Worm (Caenorhabditis elegans) whole organism, L4 larva: Measurements from ENCODE around the gene nspc-20.

Experiments
- F10B5.3 ChIP-seq: sonication (generic microtip); optimal IDR thresholded peaks from 2 replicates; lab custom pipeline; 2016; ENCODE audit warnings: mild to moderate bottlenecking, missing genetic modification characterization, missing compliant biosample characterization
- F37D6.2 ChIP-seq: sonication (generic microtip); optimal IDR thresholded peaks from 2 replicates; lab custom pipeline; 2016; ENCODE audit warnings: mild to moderate bottlenecking, missing genetic modification characterization, missing compliant biosample characterization
- F44E2.7 ChIP-seq: fragments of 200-800 bp; sonication (Bioruptor generic); IDR thresholded peaks from 2 replicates; pipeline ENCODE4 v2.1.2; 2022; ENCODE audit warnings: missing genetic modification characterization, missing compliant biosample characterization
- T20F7.1 ChIP-seq: fragments of 200-800 bp; sonication (Bioruptor generic); optimal IDR thresholded peaks from 2 replicates; lab custom pipeline; 2018; ENCODE audit warnings: mild to moderate bottlenecking, missing genetic modification characterization, missing compliant biosample characterization
- Y105C5A.15 ChIP-seq: fragments of 200-800 bp; sonication (Bioruptor generic); IDR thresholded peaks from 2 replicates; pipeline ENCODE4 v1.3.6; 2022; ENCODE audit warnings: missing genetic modification characterization, missing compliant biosample characterization
- ZK337.2 ChIP-seq: fragments of 200-800 bp; sonication (Bioruptor generic); IDR thresholded peaks from 2 replicates; pipeline ENCODE4 v1.3.6; 2022; ENCODE audit warnings: missing genetic modification reagents, missing genetic modification characterization, missing compliant biosample characterization
- ZK546.5 ChIP-seq, 2 experiments: sonication (generic microtip); optimal IDR thresholded peaks; 2 replicates each; lab custom pipeline; 2017; ENCODE audit warnings: missing biosample characterization in 2 of 2, missing genetic modification characterization in 2 of 2
- aha-1 ChIP-seq: fragments of 150-350 bp; peaks from one replicate; lab custom pipeline; 2014; ENCODE audit warnings: missing biosample characterization, missing genetic modification characterization
- arid-1 ChIP-seq: fragments of 200-800 bp; sonication (Bioruptor generic); conservative IDR thresholded peaks from 2 replicates; pipeline ENCODE4 v1.3.6; 2022; ENCODE audit warnings: missing genetic modification reagents, missing genetic modification characterization, missing compliant biosample characterization
- ceh-20 ChIP-seq: fragments of 200-800 bp; sonication (Bioruptor generic); IDR thresholded peaks from 2 replicates; pipeline ENCODE4 v1.3.6; 2022; ENCODE audit warnings: missing genetic modification reagents, missing genetic modification characterization, missing compliant biosample characterization
- ceh-28 ChIP-seq: fragments of 150-350 bp; optimal IDR thresholded peaks from 2 replicates; lab custom pipeline; 2014; ENCODE audit warnings: missing biosample characterization, missing genetic modification reagents, missing genetic modification characterization
- ceh-62 ChIP-seq: sonication (generic microtip); optimal IDR thresholded peaks from 2 replicates; lab custom pipeline; 2017; ENCODE audit warnings: missing biosample characterization, missing genetic modification characterization
- ceh-82 ChIP-seq: sonication (generic microtip); optimal IDR thresholded peaks from 2 replicates; lab custom pipeline; 2017; ENCODE audit warnings: missing biosample characterization, missing genetic modification characterization
- ctbp-1 ChIP-seq: fragments of 200-800 bp; sonication (Bioruptor generic); IDR thresholded peaks from 2 replicates; pipeline ENCODE4 v1.3.6; 2022; ENCODE audit warnings: missing genetic modification reagents, missing genetic modification characterization, missing compliant biosample characterization
- daf-16 ChIP-seq, 3 experiments: sonication (generic microtip); optimal IDR thresholded peaks; 2 replicates each; lab custom pipeline; 2016 to 2017; ENCODE audit warnings: missing genetic modification characterization in 3 of 3, missing genetic modification reagents in 3 of 3, mild to moderate bottlenecking in 2 of 3, missing compliant biosample characterization in 2 of 3, missing biosample characterization in 1 of 3, moderate library complexity in 1 of 3
- dmd-6 ChIP-seq: fragments of 200-800 bp; sonication (Bioruptor generic); IDR thresholded peaks from 2 replicates; pipeline ENCODE4 v1.3.6; 2022; ENCODE audit warnings: missing genetic modification reagents, missing genetic modification characterization, missing compliant biosample characterization
- dmd-8 ChIP-seq: fragments of 200-800 bp; sonication (Bioruptor generic); IDR thresholded peaks from 2 replicates; pipeline ENCODE4 v1.3.6; 2022; ENCODE audit warnings: missing genetic modification characterization, missing compliant biosample characterization
- dmd-9 ChIP-seq: fragments of 200-800 bp; sonication (Bioruptor generic); IDR thresholded peaks from 2 replicates; pipeline ENCODE4 v1.3.6; 2022; ENCODE audit warnings: missing genetic modification reagents, missing genetic modification characterization, missing compliant biosample characterization
- dpl-1 ChIP-seq: fragments of 150-350 bp; optimal IDR thresholded peaks from 2 replicates; lab custom pipeline; 2014; ENCODE audit warnings: missing biosample characterization, missing genetic modification reagents, missing genetic modification characterization
- duxl-1 ChIP-seq: sonication (generic microtip); optimal IDR thresholded peaks from 2 replicates; lab custom pipeline; 2016; ENCODE audit warnings: mild to moderate bottlenecking, missing genetic modification characterization, moderate library complexity, missing compliant biosample characterization; ENCODE audit not compliant: poor library complexity
- dve-1 ChIP-seq: sonication (generic microtip); optimal IDR thresholded peaks from 2 replicates; lab custom pipeline; 2017; ENCODE audit warnings: antibody characterized with exemption, mild to moderate bottlenecking, missing genetic modification characterization, missing compliant biosample characterization; ENCODE audit not compliant: insufficient read depth
- fos-1 ChIP-seq: fragments of 150-350 bp; optimal IDR thresholded peaks from 2 replicates; lab custom pipeline; 2014; ENCODE audit warnings: missing biosample characterization, missing genetic modification characterization
- hif-1 ChIP-seq, 2 experiments: sonication (generic microtip); optimal IDR thresholded peaks; 2 replicates each; lab custom pipeline; 2016 to 2017; ENCODE audit warnings: missing compliant biosample characterization in 2 of 2, missing genetic modification characterization in 2 of 2, missing genetic modification reagents in 2 of 2, missing genotype in 2 of 2, mild to moderate bottlenecking in 1 of 2
- hlh-11 ChIP-seq: fragments of 200-800 bp; sonication (Bioruptor generic); optimal IDR thresholded peaks from 2 replicates; lab custom pipeline; 2018; ENCODE audit warnings: mild to moderate bottlenecking, missing genetic modification characterization, missing compliant biosample characterization
- lin-1 ChIP-seq: fragments of 200-800 bp; sonication (Bioruptor generic); IDR thresholded peaks from 2 replicates; pipeline ENCODE4 v1.3.6; 2022; ENCODE audit warnings: missing genetic modification reagents, missing genetic modification characterization, missing compliant biosample characterization
- lin-15B ChIP-seq: fragments of 150-350 bp; sonication (generic microtip); optimal IDR thresholded peaks from 3 replicates; lab custom pipeline; 2014; ENCODE audit warnings: missing biosample characterization, missing genetic modification characterization
- lin-39 ChIP-seq: fragments of 150-350 bp; optimal IDR thresholded peaks from 2 replicates; lab custom pipeline; 2014; ENCODE audit warnings: missing biosample characterization, missing genetic modification reagents, missing genetic modification characterization
- lir-3 ChIP-seq: sonication (generic microtip); optimal IDR thresholded peaks from 2 replicates; lab custom pipeline; 2016; ENCODE audit warnings: mild to moderate bottlenecking, missing genetic modification characterization, missing compliant biosample characterization
- mdt-29 ChIP-seq: fragments of 200-800 bp; sonication (Bioruptor generic); IDR thresholded peaks from 2 replicates; pipeline ENCODE4 v1.3.6; 2022; ENCODE audit warnings: missing genetic modification reagents, missing genetic modification characterization, missing compliant biosample characterization
- mes-2 ChIP-seq: sonication (generic microtip); optimal IDR thresholded peaks from 2 replicates; lab custom pipeline; 2016; ENCODE audit warnings: missing genotype, mild to moderate bottlenecking, missing genetic modification characterization, missing compliant biosample characterization; ENCODE audit not compliant: poor library complexity, severe bottlenecking
- nhr-10 ChIP-seq: fragments of 150-350 bp; optimal IDR thresholded peaks from 2 replicates; lab custom pipeline; 2014; ENCODE audit warnings: missing biosample characterization, missing genetic modification characterization
- nhr-102 ChIP-seq: sonication (generic microtip); optimal IDR thresholded peaks from 2 replicates; lab custom pipeline; 2016; ENCODE audit warnings: mild to moderate bottlenecking, missing genetic modification characterization, moderate library complexity, missing compliant biosample characterization
- nhr-11 ChIP-seq: fragments of 150-350 bp; optimal IDR thresholded peaks from 2 replicates; lab custom pipeline; 2014; ENCODE audit warnings: missing biosample characterization, missing genetic modification characterization
- nhr-28 ChIP-seq: fragments of 150-350 bp; optimal IDR thresholded peaks from 2 replicates; lab custom pipeline; 2014; ENCODE audit warnings: missing biosample characterization, missing genetic modification characterization
- nhr-48 ChIP-seq: sonication (generic microtip); optimal IDR thresholded peaks from 2 replicates; lab custom pipeline; 2016; ENCODE audit warnings: mild to moderate bottlenecking, missing genetic modification characterization, missing compliant biosample characterization
- nhr-76 ChIP-seq: fragments of 150-350 bp; optimal IDR thresholded peaks from 2 replicates; lab custom pipeline; 2014; ENCODE audit warnings: missing biosample characterization, missing genetic modification characterization
- pha-4 ChIP-seq, 2 experiments: fragments of 150-350 bp in 1 of 2; fragments of 200-800 bp in 1 of 2; sonication (Bioruptor generic) in 1 of 2; IDR thresholded peaks in 1 of 2; optimal IDR thresholded peaks in 1 of 2; 2 replicates each; pipeline versions ENCODE4 v1.3.6 to Lab custom; 2014 to 2022; ENCODE audit warnings: missing genetic modification characterization in 2 of 2, missing genetic modification reagents in 2 of 2, missing biosample characterization in 1 of 2, missing compliant biosample characterization in 1 of 2
- pqm-1 ChIP-seq: sonication (generic microtip); optimal IDR thresholded peaks from 2 replicates; lab custom pipeline; 2017; ENCODE audit warnings: missing biosample characterization, missing genetic modification characterization
- rbr-2 ChIP-seq: sonication (generic microtip); optimal IDR thresholded peaks from 2 replicates; lab custom pipeline; 2016; ENCODE audit warnings: missing genotype, missing genetic modification characterization, missing compliant biosample characterization
- saeg-2 ChIP-seq: fragments of 200-800 bp; sonication (Bioruptor generic); IDR thresholded peaks from 2 replicates; pipeline ENCODE4 v1.3.6; 2022; ENCODE audit warnings: missing genetic modification reagents, missing genetic modification characterization, missing compliant biosample characterization
- spr-1 ChIP-seq: sonication (generic microtip); optimal IDR thresholded peaks from 2 replicates; lab custom pipeline; 2016; ENCODE audit warnings: mild to moderate bottlenecking, missing genetic modification characterization, missing compliant biosample characterization
- spr-3 ChIP-seq: fragments of 200-800 bp; sonication (Bioruptor generic); optimal IDR thresholded peaks from 2 replicates; lab custom pipeline; 2018; ENCODE audit warnings: mild to moderate bottlenecking, missing genetic modification characterization, missing compliant biosample characterization
- tag-97 ChIP-seq: fragments of 200-800 bp; sonication (Bioruptor generic); IDR thresholded peaks from 2 replicates; pipeline ENCODE4 v1.3.6; 2022; ENCODE audit warnings: missing genetic modification characterization, missing compliant biosample characterization
- tra-1 ChIP-seq: fragments of 200-800 bp; sonication (Bioruptor generic); IDR thresholded peaks from 2 replicates; pipeline ENCODE4 v1.3.6; 2022; ENCODE audit warnings: missing genetic modification reagents, missing genetic modification characterization, missing compliant biosample characterization
- zfp-2 ChIP-seq: sonication (generic microtip); optimal IDR thresholded peaks from 2 replicates; lab custom pipeline; 2016; ENCODE audit warnings: mild to moderate bottlenecking, missing genetic modification characterization, missing compliant biosample characterization
- zfp-3 ChIP-seq: fragments of 200-800 bp; sonication (Bioruptor generic); conservative IDR thresholded peaks from 2 replicates; pipeline ENCODE4 v1.3.6; 2022; ENCODE audit warnings: missing genetic modification reagents, missing genetic modification characterization, missing compliant biosample characterization
- ztf-7 ChIP-seq: fragments of 150-350 bp; optimal IDR thresholded peaks from 2 replicates; lab custom pipeline; 2014; ENCODE audit warnings: missing biosample characterization, missing genetic modification characterization

nspc-20 gene

ce11 chrX:14505578-14506353 lies 24.2 kb downstream of the nspc-20 start (continued):
- no peak for TF ChIP-seq nhr-10 (tag; lab: Kevin White, UChicago)
- peak; percentile 41 for TF ChIP-seq pqm-1 (tag; lab: Kevin White, UChicago)
- no peak for TF ChIP-seq ceh-62
- TF ChIP-seq rbr-2, result peak; percentile 13
- no peak for TF ChIP-seq dmd-8 (GFP tag; lab: Robert Waterston, UW)
- peak; percentile 60 for TF ChIP-seq nhr-48 (tag; lab: Kevin White, UChicago)
- TF ChIP-seq lin-15B (tag; lab: Kevin White, UChicago), result no peak
- no peak for TF ChIP-seq nhr-76 (tag; lab: Kevin White, UChicago)
- no peak for TF ChIP-seq F37D6.2 (tag; lab: Kevin White, UChicago)
- TF ChIP-seq fos-1, result no peak
- peak; percentile 56 for TF ChIP-seq mes-2 (tag; lab: Kevin White, UChicago)
- TF ChIP-seq hif-1 (tag; optimal IDR thresholded peaks at IDR 0.05; lab: Kevin White, UChicago), result peak in 1 of 2 experiments; percentile 72
- no peak for TF ChIP-seq nhr-11 (tag; lab: Kevin White, UChicago)
- TF ChIP-seq zfp-3 (GFP tag; lab: Robert Waterston, UW), result no peak
- no peak for TF ChIP-seq mdt-29
- peak; percentile 92 for TF ChIP-seq aha-1 (tag; lab: Kevin White, UChicago)
- peak; percentile 52 for TF ChIP-seq nhr-102 (tag; lab: Kevin White, UChicago)
- TF ChIP-seq lin-39, result no peak
- TF ChIP-seq saeg-2 (GFP tag; lab: Robert Waterston, UW), result no peak
- TF ChIP-seq hlh-11 (tag; lab: Kevin White, UChicago), result peak; percentile 94

ce11 chrX:14504551-14504902 lies 25.5 kb downstream of the nspc-20 start:
- TF ChIP-seq Y105C5A.15 (no peak), spr-3 (GFP tag; lab: Kevin White, UChicago) (no peak), ceh-28 (tag; lab: Kevin White, UChicago) (no peak), tag-97 (GFP tag; lab: Robert Waterston, UW) (no peak), dve-1 (peak; percentile 54), dmd-8 (GFP tag; lab: Robert Waterston, UW) (0 out of 2 replicates have a peak, but pooled peaks have one; percentile 22), pha-4 (GFP tag; IDR thresholded peaks at IDR 0.05; lab: Robert Waterston, UW) (no peak), pha-4 (tag; optimal IDR thresholded peaks at IDR 0.05; lab: Kevin White, UChicago) (no peak), F10B5.3 (peak; percentile 7), fos-1 (no peak), pqm-1 (tag; lab: Kevin White, UChicago) (peak; percentile 72), aha-1 (tag; lab: Kevin White, UChicago) (no peak), ZK337.2 (no peak), ceh-82 (no peak), dmd-6 (GFP tag; lab: Robert Waterston, UW) (peak; percentile 35), hlh-11 (tag; lab: Kevin White, UChicago) (peak; percentile 41), ZK546.5 (tag; optimal IDR thresholded peaks at IDR 0.05; lab: Kevin White, UChicago) (no peak), lin-15B (tag; lab: Kevin White, UChicago) (no peak), zfp-2 (tag; lab: Kevin White, UChicago) (no peak), nhr-10 (tag; lab: Kevin White, UChicago) (no peak), lin-1 (GFP tag; lab: Robert Waterston, UW) (0 out of 2 replicates have a peak, but pooled peaks have one; percentile 20), T20F7.1 (GFP tag; lab: Kevin White, UChicago) (no peak), ctbp-1 (GFP tag; lab: Robert Waterston, UW) (no peak), nhr-28 (tag; lab: Kevin White, UChicago) (peak; percentile 83), dmd-9 (GFP tag; lab: Robert Waterston, UW) (no peak), arid-1 (GFP tag; lab: Robert Waterston, UW) (no peak), ztf-7 (tag; lab: Kevin White, UChicago) (no peak), lir-3 (tag; lab: Kevin White, UChicago) (no peak), daf-16 (GFP tag; optimal IDR thresholded peaks at IDR 0.05; lab: Kevin White, UChicago) (no peak), daf-16 (tag; optimal IDR thresholded peaks at IDR 0.05; lab: Kevin White, UChicago) (peak; percentile 36), ceh-20 (GFP tag; lab: Robert Waterston, UW) (no peak), F44E2.7 (GFP tag; lab: Robert Waterston, UW) (0 out of 2 replicates have a peak, but pooled peaks have one; percentile 0), spr-1 (tag; lab: Kevin White, UChicago) (no peak), tra-1 (GFP tag; lab: Robert Waterston, UW) (0 out of 2 replicates have a peak, but pooled peaks have one; percentile 12), duxl-1 (tag; lab: Kevin White, UChicago) (no peak), dpl-1 (GFP tag; lab: Kevin White, UChicago) (no peak)
